Fruit fly (Drosophila melanogaster) whole organism, embryonic: Measurements from ENCODE around the gene Unr.

Source experiments
- Ada2b ChIP-seq: fragments of 200-800 bp; sonication (Bioruptor generic); IDR thresholded peaks from 2 replicates; pipeline ENCODE4 v1.3.6; 2022; ENCODE audit warnings: missing biosample characterization, missing genetic modification characterization
- CG10147 ChIP-seq: fragments of 200-800 bp; sonication (Bioruptor generic); optimal IDR thresholded peaks from 2 replicates; lab custom pipeline; 2019; ENCODE audit warnings: missing biosample characterization, mild to moderate bottlenecking, missing genetic modification characterization, moderate library complexity
- CG11723 ChIP-seq: fragments of 200-800 bp; sonication (Bioruptor generic); optimal IDR thresholded peaks from 2 replicates; lab custom pipeline; 2017; ENCODE audit warnings: missing biosample characterization, mild to moderate bottlenecking, missing genetic modification characterization
- CG12659 ChIP-seq: fragments of 200-800 bp; sonication (Bioruptor generic); optimal IDR thresholded peaks from 3 replicates; lab custom pipeline; 2017; ENCODE audit warnings: mild to moderate bottlenecking, missing biosample characterization, missing genetic modification reagents, missing genetic modification characterization
- CG13624 ChIP-seq: fragments of 200-800 bp; sonication (Bioruptor generic); optimal IDR thresholded peaks from 2 replicates; lab custom pipeline; 2016; ENCODE audit warnings: missing biosample characterization, missing genetic modification characterization
- CG17186 ChIP-seq: fragments of 200-800 bp; sonication (Bioruptor generic); optimal IDR thresholded peaks from 3 replicates; lab custom pipeline; 2017; ENCODE audit warnings: missing biosample characterization, missing genetic modification reagents, missing genetic modification characterization
- CG17568 ChIP-seq: fragments of 200-800 bp; sonication (Bioruptor generic); optimal IDR thresholded peaks from 2 replicates; lab custom pipeline; 2018; ENCODE audit warnings: missing biosample characterization, mild to moderate bottlenecking, missing genetic modification characterization, moderate library complexity
- CG17912 ChIP-seq: fragments of 200-800 bp; sonication (Bioruptor generic); optimal IDR thresholded peaks from 2 replicates; lab custom pipeline; 2018; ENCODE audit warnings: missing biosample characterization, mild to moderate bottlenecking, missing genetic modification characterization
- CG1792 ChIP-seq: fragments of 200-800 bp; sonication (Bioruptor generic); optimal IDR thresholded peaks from 2 replicates; lab custom pipeline; 2016; ENCODE audit warnings: missing biosample characterization, missing genetic modification characterization
- CG18619 ChIP-seq: fragments of 200-800 bp; sonication (Bioruptor generic); optimal IDR thresholded peaks from 3 replicates; lab custom pipeline; 2017; ENCODE audit warnings: missing biosample characterization, mild to moderate bottlenecking, missing genetic modification characterization
- CG2129 ChIP-seq: fragments of 200-800 bp; sonication (Bioruptor generic); IDR thresholded peaks from 2 replicates; pipeline ENCODE4 v1.3.6; 2022; ENCODE audit warnings: missing biosample characterization, missing genetic modification characterization; ENCODE audit not compliant: partially characterized antibody
- CG30020 ChIP-seq: fragments of 200-800 bp; optimal IDR thresholded peaks from 2 replicates; lab custom pipeline; 2019; ENCODE audit warnings: missing biosample characterization, mild to moderate bottlenecking, missing genetic modification characterization, moderate library complexity
- CG30403 ChIP-seq: fragments of 200-800 bp; sonication (Bioruptor generic); optimal IDR thresholded peaks from 3 replicates; lab custom pipeline; 2016; ENCODE audit warnings: missing biosample characterization, missing genetic modification characterization
- CG4404 ChIP-seq: fragments of 200-800 bp; sonication (Bioruptor generic); IDR thresholded peaks from 2 replicates; pipeline ENCODE4 v1.3.6; 2022; ENCODE audit warnings: missing biosample characterization, missing genetic modification characterization
- CG5953 ChIP-seq: fragments of 200-800 bp; sonication (Bioruptor generic); IDR thresholded peaks from 2 replicates; pipeline ENCODE4 v1.3.6; 2022; ENCODE audit warnings: missing biosample characterization, missing genetic modification characterization
- CG7271 ChIP-seq: fragments of 200-800 bp; sonication (Bioruptor generic); optimal IDR thresholded peaks from 2 replicates; lab custom pipeline; 2018; ENCODE audit warnings: missing biosample characterization, mild to moderate bottlenecking, missing genetic modification characterization, moderate library complexity
- CG7372 ChIP-seq: fragments of 200-800 bp; sonication (Bioruptor generic); IDR thresholded peaks from 2 replicates; pipeline ENCODE4 v1.3.6; 2022; ENCODE audit warnings: missing biosample characterization, missing genetic modification characterization
- CG8290 ChIP-seq, 3 experiments: fragments of 200-800 bp; sonication (Bioruptor generic); optimal IDR thresholded peaks; 2 replicates each; lab custom pipeline; 2016 to 2019; ENCODE audit warnings: missing biosample characterization in 3 of 3, missing genetic modification characterization in 3 of 3, mild to moderate bottlenecking in 2 of 3, moderate library complexity in 1 of 3
- CTCF ChIP-seq: fragments of 200-800 bp; sonication (Bioruptor generic); optimal IDR thresholded peaks from 2 replicates; lab custom pipeline; 2017; ENCODE audit warnings: missing biosample characterization, mild to moderate bottlenecking, missing genetic modification characterization, moderate library complexity
- Dbx ChIP-seq: fragments of 200-800 bp; sonication (Bioruptor generic); IDR thresholded peaks from 3 replicates; pipeline ENCODE4 v1.3.6; 2022; ENCODE audit warnings: missing biosample characterization, missing genetic modification characterization
- Doc3 ChIP-seq: fragments of 200-800 bp; sonication (Bioruptor generic); IDR thresholded peaks from 3 replicates; pipeline ENCODE4 v1.3.6; 2022; ENCODE audit warnings: missing biosample characterization, missing genetic modification characterization; ENCODE audit not compliant: partially characterized antibody
- HLH54F ChIP-seq: fragments of 200-800 bp; sonication (Bioruptor generic); optimal IDR thresholded peaks from 3 replicates; lab custom pipeline; 2016; ENCODE audit warnings: missing biosample characterization, missing genetic modification characterization
- HmgZ ChIP-seq: fragments of 200-800 bp; sonication (Bioruptor generic); optimal IDR thresholded peaks from 2 replicates; lab custom pipeline; 2018; ENCODE audit warnings: missing biosample characterization, mild to moderate bottlenecking, missing genetic modification characterization
- Med ChIP-seq: fragments of 200-800 bp; sonication (Bioruptor generic); peaks from one replicate; lab custom pipeline; 2016; ENCODE audit warnings: missing biosample characterization, missing genetic modification characterization, mild to moderate bottlenecking, inconsistent platforms, moderate library complexity
- Mes4 ChIP-seq: fragments of 200-800 bp; sonication (Bioruptor generic); optimal IDR thresholded peaks from 2 replicates; lab custom pipeline; 2016; ENCODE audit warnings: missing biosample characterization, missing genetic modification characterization
- Pdp1 ChIP-seq, 2 experiments: fragments of 200-800 bp; sonication (Bioruptor generic); optimal IDR thresholded peaks; 3 replicates each; lab custom pipeline; 2016; ENCODE audit warnings: missing biosample characterization in 2 of 2, missing genetic modification characterization in 2 of 2, mild to moderate bottlenecking in 1 of 2, moderate library complexity in 1 of 2
- Scr ChIP-seq: fragments of 200-800 bp; sonication (Bioruptor generic); IDR thresholded peaks from 2 replicates; pipeline ENCODE4 v1.3.6; 2022; ENCODE audit warnings: missing biosample characterization, missing genetic modification characterization; ENCODE audit not compliant: partially characterized antibody
- Taf1 ChIP-seq: fragments of 200-800 bp; sonication (Bioruptor generic); IDR thresholded peaks from 2 replicates; pipeline ENCODE4 v1.3.6; 2022; ENCODE audit warnings: missing biosample characterization, missing genetic modification characterization
- YL-1 ChIP-seq: fragments of 200-800 bp; sonication (Bioruptor generic); optimal IDR thresholded peaks from 3 replicates; lab custom pipeline; 2017; ENCODE audit warnings: missing biosample characterization, mild to moderate bottlenecking, missing genetic modification characterization
- bab2 ChIP-seq: fragments of 200-800 bp; sonication (Bioruptor generic); optimal IDR thresholded peaks from 2 replicates; lab custom pipeline; 2016; ENCODE audit warnings: missing biosample characterization, missing genetic modification characterization
- bbx ChIP-seq: fragments of 200-800 bp; sonication (Bioruptor generic); IDR thresholded peaks from 2 replicates; pipeline ENCODE4 v1.3.6; 2022; ENCODE audit warnings: missing biosample characterization, missing genetic modification characterization; ENCODE audit not compliant: partially characterized antibody
- bsh ChIP-seq, 2 experiments: fragments of 200-800 bp; sonication (Bioruptor generic); optimal IDR thresholded peaks; 2 replicates each; lab custom pipeline; 2017 to 2018; ENCODE audit warnings: mild to moderate bottlenecking in 2 of 2, missing biosample characterization in 2 of 2, missing genetic modification characterization in 2 of 2, moderate library complexity in 1 of 2
- cas ChIP-seq: fragments of 200-800 bp; sonication (Bioruptor generic); IDR thresholded peaks from 2 replicates; pipeline ENCODE4 v1.3.6; 2022; ENCODE audit warnings: missing biosample characterization, missing genetic modification characterization
- cg ChIP-seq: fragments of 200-800 bp; sonication (Bioruptor generic); optimal IDR thresholded peaks from 3 replicates; lab custom pipeline; 2019; ENCODE audit warnings: missing biosample characterization, mild to moderate bottlenecking, missing genetic modification characterization, moderate library complexity
- fru ChIP-seq: fragments of >200 bp; optimal IDR thresholded peaks from 2 replicates; lab custom pipeline; 2017
- gem ChIP-seq: fragments of 200-800 bp; sonication (Bioruptor generic); optimal IDR thresholded peaks from 2 replicates; lab custom pipeline; 2019; ENCODE audit warnings: missing biosample characterization, mild to moderate bottlenecking, missing genetic modification characterization, moderate library complexity
- inv ChIP-seq: fragments of 200-800 bp; sonication (Bioruptor generic); IDR thresholded peaks from 2 replicates; pipeline ENCODE4 v1.3.6; 2022; ENCODE audit warnings: missing biosample characterization, missing genetic modification characterization; ENCODE audit not compliant: partially characterized antibody
- pb ChIP-seq: fragments of 200-800 bp; sonication (Bioruptor generic); optimal IDR thresholded peaks from 3 replicates; lab custom pipeline; 2016; ENCODE audit warnings: missing biosample characterization, missing genetic modification characterization
- pzg ChIP-seq: fragments of 200-800 bp; sonication (Bioruptor generic); optimal IDR thresholded peaks from 3 replicates; lab custom pipeline; 2018; ENCODE audit warnings: missing biosample characterization, mild to moderate bottlenecking, missing genetic modification characterization, moderate library complexity
- scrt ChIP-seq: fragments of 200-800 bp; sonication (Bioruptor generic); optimal IDR thresholded peaks from 2 replicates; lab custom pipeline; 2018; ENCODE audit warnings: missing biosample characterization, mild to moderate bottlenecking, missing genetic modification characterization, moderate library complexity
- sd ChIP-seq: fragments of 200-800 bp; sonication (Bioruptor generic); optimal IDR thresholded peaks from 3 replicates; lab custom pipeline; 2018; ENCODE audit warnings: missing biosample characterization, mild to moderate bottlenecking, missing genetic modification characterization, moderate library complexity
- unpg ChIP-seq: fragments of 200-800 bp; sonication (Bioruptor generic); optimal IDR thresholded peaks from 3 replicates; lab custom pipeline; 2018; ENCODE audit warnings: missing biosample characterization, mild to moderate bottlenecking, missing genetic modification characterization, moderate library complexity
- wek ChIP-seq: fragments of 200-800 bp; sonication (Bioruptor generic); optimal IDR thresholded peaks from 3 replicates; lab custom pipeline; 2018; ENCODE audit warnings: missing biosample characterization, mild to moderate bottlenecking, missing genetic modification characterization, moderate library complexity

Unr gene

dm6 chr3L:8394944-8395343, 47.2 kb downstream of the Unr start (continued):
- TF ChIP-seq Taf1 (no peak), CG2129 (GFP tag; lab: Robert Waterston, UW) (no peak), CG5953 (GFP tag; lab: Robert Waterston, UW) (no peak), Doc3 (GFP tag; lab: Robert Waterston, UW) (no peak), Mes4 (GFP tag; lab: Kevin White, UChicago) (no peak), CG18619 (GFP tag; lab: Kevin White, UChicago) (no peak), pzg (GFP tag; lab: Kevin White, UChicago) (no peak), CG17186 (GFP tag; lab: Kevin White, UChicago) (no peak), CG13624 (GFP tag; lab: Kevin White, UChicago) (no peak), CG12659 (no peak), HLH54F (GFP tag; lab: Kevin White, UChicago) (no peak), CG8290 (GFP tag; optimal IDR thresholded peaks at IDR 0.05; lab: Kevin White, UChicago) (no peak), CG8290 (tag; optimal IDR thresholded peaks at IDR 0.05; lab: Kevin White, UChicago) (no peak), cas (no peak), Ada2b (GFP tag; lab: Robert Waterston, UW) (no peak), gem (tag; lab: Kevin White, UChicago) (no peak), CG10147 (GFP tag; lab: Kevin White, UChicago) (no peak), CG7271 (no peak), CG11723 (GFP tag; lab: Kevin White, UChicago) (no peak), scrt (GFP tag; lab: Kevin White, UChicago) (no peak), sd (peak; percentile 100), Scr (GFP tag; lab: Robert Waterston, UW) (peak; percentile 25), CG17568 (no peak), CG30403 (GFP tag; lab: Kevin White, UChicago) (no peak), bbx (GFP tag; lab: Robert Waterston, UW) (peak; percentile 46; the same call in 1 of the 2 replicates), Pdp1 (GFP tag; optimal IDR thresholded peaks at IDR 0.05; lab: Kevin White, UChicago) (no peak), Dbx (GFP tag; lab: Robert Waterston, UW) (no peak), CTCF (peak; percentile 35), unpg (GFP tag; lab: Kevin White, UChicago) (no peak), CG1792 (GFP tag; lab: Kevin White, UChicago) (no peak), CG7372 (GFP tag; lab: Robert Waterston, UW) (no peak), CG17912 (GFP tag; lab: Kevin White, UChicago) (no peak), Med (GFP tag; lab: Kevin White, UChicago) (peak; percentile 10), fru (lab: Kevin White, UChicago) (no peak), cg (GFP tag; lab: Kevin White, UChicago) (no peak), HmgZ (tag; lab: Kevin White, UChicago) (peak; percentile 12), YL-1 (GFP tag; lab: Kevin White, UChicago) (no peak), pb (GFP tag; lab: Kevin White, UChicago) (no peak), bab2 (GFP tag; lab: Kevin White, UChicago) (no peak), CG30020 (tag; lab: Kevin White, UChicago) (no peak), inv (GFP tag; lab: Robert Waterston, UW) (no peak; the same call in 1 of the 2 replicates), bsh (GFP tag; optimal IDR thresholded peaks at IDR 0.05; lab: Kevin White, UChicago) (no peak), wek (no peak), CG4404 (GFP tag; lab: Robert Waterston, UW) (no peak)
